Fruit fly (Drosophila melanogaster): ENCODE measurements around the gene mRpS2.
A peak's percentile ranks its signal among the peaks of the same experiment; 100 is the strongest.

mRpS2 gene

dm6 chr2L:4847191-4847853, 2.9 kb downstream of the mRpS2 start, which contains the start of the genes mxt and CG11927 (continued):
- TF ChIP-seq Hr78 (GFP tag; optimal IDR thresholded peaks at IDR 0.05) = no peak
- TF ChIP-seq fru (GFP tag; optimal IDR thresholded peaks at IDR 0.05) = peak; percentile 27
- no peak for TF ChIP-seq N (GFP tag; optimal IDR thresholded peaks at IDR 0.05)
- no peak for TF ChIP-seq Mio (GFP tag; optimal IDR thresholded peaks at IDR 0.05)
- TF ChIP-seq dmrt93B (GFP tag; optimal IDR thresholded peaks at IDR 0.05) = no peak
- peak; percentile 35 for TF ChIP-seq CG9705 (GFP tag; optimal IDR thresholded peaks at IDR 0.05)

- no peak for TF ChIP-seq HLH106 (tag; optimal IDR thresholded peaks at IDR 0.05)
- no peak for TF ChIP-seq Mio (GFP tag; optimal IDR thresholded peaks at IDR 0.05)
- no peak for TF ChIP-seq N (GFP tag; optimal IDR thresholded peaks at IDR 0.05)
- TF ChIP-seq CrebA (GFP tag; optimal IDR thresholded peaks at IDR 0.05; ENCODE audit: borderline replicate concordance) = no peak
Observed at dm6 chr2L:4846629-4847125, 3.5 kb downstream of the mRpS2 start.

dm6 chr2L:4838494-4839320, 11.5 kb downstream of the mRpS2 start:
- no peak for TF ChIP-seq Rel (GFP tag; optimal IDR thresholded peaks at IDR 0.05)
- peak; percentile 36 for TF ChIP-seq Rel (tag; optimal IDR thresholded peaks at IDR 0.05)
- no peak for TF ChIP-seq Myc (optimal IDR thresholded peaks at IDR 0.05)

dm6 chr2L:4837772-4838397, 12.3 kb downstream of the mRpS2 start, which contains the start of the genes tank and CG12194:
tank (minus strand) TSS chr2L:4837999.
CG12194 (plus strand) TSS chr2L:4838347.
- peak; percentile 92 for TF ChIP-seq Sp1 (GFP tag; optimal IDR thresholded peaks at IDR 0.05)
- peak; percentile 91 for TF ChIP-seq HLH106 (tag; optimal IDR thresholded peaks at IDR 0.05)
- TF ChIP-seq fru (GFP tag; optimal IDR thresholded peaks at IDR 0.05) = peak; percentile 97
- TF ChIP-seq N (GFP tag; optimal IDR thresholded peaks at IDR 0.05) = no peak
- peak; percentile 86 for TF ChIP-seq Jra (GFP tag; optimal IDR thresholded peaks at IDR 0.05)
- TF ChIP-seq jim (GFP tag; optimal IDR thresholded peaks at IDR 0.05) = peak; percentile 38
- peak; percentile 98 for TF ChIP-seq sv (GFP tag; optimal IDR thresholded peaks at IDR 0.05)
- TF ChIP-seq dsf (GFP tag; optimal IDR thresholded peaks at IDR 0.05; ENCODE audit: borderline replicate concordance) = peak; percentile 81
- TF ChIP-seq br (GFP tag; optimal IDR thresholded peaks at IDR 0.05) = peak; percentile 98
- TF ChIP-seq GATAd (GFP tag; optimal IDR thresholded peaks at IDR 0.05) = peak; percentile 87
- no peak for TF ChIP-seq usp (GFP tag; optimal IDR thresholded peaks at IDR 0.05)
- TF ChIP-seq ey (GFP tag; optimal IDR thresholded peaks at IDR 0.05) = peak; percentile 98
- TF ChIP-seq sage (GFP tag; optimal IDR thresholded peaks at IDR 0.05) = peak; percentile 96
- peak; percentile 98 for TF ChIP-seq Hnf4 (GFP tag; optimal IDR thresholded peaks at IDR 0.05)
- peak; percentile 53 for TF ChIP-seq CG9705 (GFP tag; optimal IDR thresholded peaks at IDR 0.05)
- TF ChIP-seq tai (GFP tag; optimal IDR thresholded peaks at IDR 0.05) = no peak
- peak; percentile 95 for TF ChIP-seq Rel (GFP tag; optimal IDR thresholded peaks at IDR 0.05)
- peak; percentile 50 for TF ChIP-seq Rel (tag; optimal IDR thresholded peaks at IDR 0.05)
- no peak for TF ChIP-seq pan (optimal IDR thresholded peaks at IDR 0.05)
- peak; percentile 97 for TF ChIP-seq OdsH (GFP tag; optimal IDR thresholded peaks at IDR 0.05)
- peak; percentile 61 for TF ChIP-seq Myc (optimal IDR thresholded peaks at IDR 0.05)
- peak; percentile 88 for TF ChIP-seq Hr83 (GFP tag; optimal IDR thresholded peaks at IDR 0.05; ENCODE audit: poor library complexity, severe bottlenecking)
- TF ChIP-seq CrebA (GFP tag; optimal IDR thresholded peaks at IDR 0.05; ENCODE audit: borderline replicate concordance) = no peak
- peak; percentile 93 for TF ChIP-seq psq (GFP tag; optimal IDR thresholded peaks at IDR 0.05)
- TF ChIP-seq brk (GFP tag; optimal IDR thresholded peaks at IDR 0.05) = no peak
- TF ChIP-seq Vsx2 (GFP tag; optimal IDR thresholded peaks at IDR 0.05; ENCODE audit: partially characterized antibody) = no peak
- peak; percentile 94 for TF ChIP-seq woc (GFP tag; optimal IDR thresholded peaks at IDR 0.05)
- TF ChIP-seq Abd-B (GFP tag; optimal IDR thresholded peaks at IDR 0.05) = no peak
- peak; percentile 98 for TF ChIP-seq h (GFP tag; optimal IDR thresholded peaks at IDR 0.05)
- no peak for TF ChIP-seq dl (GFP tag; optimal IDR thresholded peaks at IDR 0.05; ENCODE audit: insufficient read depth in 1 of 2, partially characterized antibody in 2 of 2)
- no peak for TF ChIP-seq Dif (GFP tag; optimal IDR thresholded peaks at IDR 0.05; ENCODE audit: partially characterized antibody)
- peak; percentile 95 for TF ChIP-seq dmrt93B (GFP tag; optimal IDR thresholded peaks at IDR 0.05)
- no peak for TF ChIP-seq Hr78 (GFP tag; optimal IDR thresholded peaks at IDR 0.05)
- TF ChIP-seq CG32264 (GFP tag; optimal IDR thresholded peaks at IDR 0.05) = peak; percentile 96
- TF ChIP-seq Mio (GFP tag; optimal IDR thresholded peaks at IDR 0.05) = peak; percentile 93
- no peak for TF ChIP-seq lola (GFP tag; optimal IDR thresholded peaks at IDR 0.05)
- peak; percentile 99 for TF ChIP-seq rgr (GFP tag; optimal IDR thresholded peaks at IDR 0.05)
- peak; percentile 94 to 99 for TF ChIP-seq foxo (GFP tag; optimal IDR thresholded peaks at IDR 0.05)
- TF ChIP-seq Dfd (GFP tag; optimal IDR thresholded peaks at IDR 0.05) = no peak
